Fruit fly (Drosophila melanogaster) whole organism, adult: ENCODE data around the gene Pgm1.

Experiments used
- CG11617 ChIP-seq: fragments of 200-800 bp; sonication (Bioruptor generic); optimal IDR thresholded peaks from 2 replicates; lab custom pipeline; 2017; ENCODE audit warnings: mild to moderate bottlenecking, missing biosample characterization, missing genetic modification reagents, missing genetic modification characterization
- CG12768 ChIP-seq: fragments of 200-800 bp; sonication (Bioruptor generic); optimal IDR thresholded peaks from 2 replicates; lab custom pipeline; 2017; ENCODE audit warnings: missing biosample characterization, missing genetic modification characterization, mild to moderate bottlenecking, moderate library complexity, missing genetic modification reagents
- CG14711 ChIP-seq: fragments of 200-800 bp; sonication (Bioruptor generic); optimal IDR thresholded peaks from 2 replicates; lab custom pipeline; 2018; ENCODE audit warnings: missing biosample characterization, mild to moderate bottlenecking, missing genetic modification characterization, moderate library complexity
- CG1620 ChIP-seq: fragments of 200-800 bp; sonication (Bioruptor generic); optimal IDR thresholded peaks from 2 replicates; lab custom pipeline; 2016; ENCODE audit warnings: missing biosample characterization, missing genetic modification characterization
- CG33017 ChIP-seq: fragments of 200-800 bp; sonication (Bioruptor generic); optimal IDR thresholded peaks from 2 replicates; lab custom pipeline; 2018; ENCODE audit warnings: missing biosample characterization, mild to moderate bottlenecking, missing genetic modification characterization, moderate library complexity
- CG5204 ChIP-seq: fragments of 200-800 bp; sonication (Bioruptor generic); optimal IDR thresholded peaks from 2 replicates; lab custom pipeline; 2016; ENCODE audit warnings: missing biosample characterization, missing genetic modification characterization
- CG7045 ChIP-seq: fragments of 200-800 bp; sonication (Bioruptor generic); optimal IDR thresholded peaks from 2 replicates; lab custom pipeline; 2017; ENCODE audit warnings: missing biosample characterization, mild to moderate bottlenecking, missing genetic modification characterization
- CG7101 ChIP-seq: fragments of 200-800 bp; sonication (Bioruptor generic); optimal IDR thresholded peaks from 2 replicates; lab custom pipeline; 2018; ENCODE audit warnings: missing biosample characterization, mild to moderate bottlenecking, missing genetic modification characterization, moderate library complexity
- Clk ChIP-seq: fragments of 200-800 bp; sonication (Bioruptor generic); optimal IDR thresholded peaks from 2 replicates; lab custom pipeline; 2017; ENCODE audit warnings: missing biosample characterization, missing genetic modification characterization
- Crg-1 ChIP-seq: fragments of 200-800 bp; sonication (Bioruptor generic); optimal IDR thresholded peaks from 2 replicates; lab custom pipeline; 2016; ENCODE audit warnings: missing biosample characterization, missing genetic modification characterization
- Hr96 ChIP-seq: fragments of 200-800 bp; sonication (Bioruptor generic); optimal IDR thresholded peaks from 2 replicates; lab custom pipeline; 2016; ENCODE audit warnings: missing biosample characterization, missing genetic modification characterization
- Mnt ChIP-seq: fragments of 200-800 bp; sonication (Bioruptor generic); optimal IDR thresholded peaks from 2 replicates; lab custom pipeline; 2016; ENCODE audit warnings: missing biosample characterization, mild to moderate bottlenecking, missing genetic modification characterization
- bab1 ChIP-seq: fragments of 200-800 bp; sonication (Bioruptor generic); optimal IDR thresholded peaks from 3 replicates; lab custom pipeline; 2019; ENCODE audit warnings: missing biosample characterization, mild to moderate bottlenecking, missing genetic modification characterization, moderate library complexity
- cic ChIP-seq: fragments of 200-800 bp; sonication (Bioruptor generic); optimal IDR thresholded peaks from 2 replicates; lab custom pipeline; 2017; ENCODE audit warnings: missing biosample characterization, mild to moderate bottlenecking, missing genetic modification characterization, moderate library complexity
- cnc ChIP-seq, 2 experiments: fragments of >200 bp; optimal IDR thresholded peaks; 2 replicates each; lab custom pipeline; 2017
- kay ChIP-seq: fragments of 200-800 bp; sonication (Bioruptor generic); peaks from one replicate; lab custom pipeline; 2016; ENCODE audit warnings: missing biosample characterization, missing genetic modification characterization, borderline replicate concordance
- ovo ChIP-seq: fragments of 200-800 bp; sonication (Bioruptor generic); optimal IDR thresholded peaks from 2 replicates; lab custom pipeline; 2016; ENCODE audit warnings: missing biosample characterization, missing genetic modification characterization
- pad ChIP-seq: fragments of 200-800 bp; sonication (Bioruptor generic); optimal IDR thresholded peaks from 3 replicates; lab custom pipeline; 2017; ENCODE audit warnings: missing biosample characterization, missing genetic modification characterization, mild to moderate bottlenecking, moderate library complexity, missing genetic modification reagents
- tj ChIP-seq: fragments of 200-800 bp; sonication (Bioruptor generic); optimal IDR thresholded peaks from 3 replicates; lab custom pipeline; 2017; ENCODE audit warnings: missing biosample characterization, mild to moderate bottlenecking, missing genetic modification characterization, moderate library complexity
- toe ChIP-seq: fragments of 200-800 bp; sonication (Bioruptor generic); optimal IDR thresholded peaks from 2 replicates; lab custom pipeline; 2016; ENCODE audit warnings: missing biosample characterization, missing genetic modification characterization

Pgm1 gene

dm6 chr3L:16164150-16165039 is 36.1 kb upstream of the Pgm1 start, which contains the start of gene CG5151:
Gene CG5151 (minus strand): TSS chr3L:16164701.
- TF ChIP-seq CG5204 (GFP tag; lab: Kevin White, UChicago): no peak
- TF ChIP-seq CG7045 (GFP tag; lab: Kevin White, UChicago): peak; percentile 16
- no peak for TF ChIP-seq toe
- no peak for TF ChIP-seq pad (GFP tag; lab: Kevin White, UChicago)
- peak; percentile 21 for TF ChIP-seq CG11617
- peak; percentile 32 for TF ChIP-seq kay
- TF ChIP-seq CG33017 (tag; lab: Kevin White, UChicago): peak; percentile 73
- peak; percentile 32 for TF ChIP-seq CG7101
- TF ChIP-seq Clk (GFP tag; lab: Kevin White, UChicago): no peak
- TF ChIP-seq cic: peak; percentile 68
- TF ChIP-seq CG12768 (GFP tag; lab: Kevin White, UChicago): peak; percentile 21
- no peak for TF ChIP-seq Hr96 (GFP tag; lab: Kevin White, UChicago)
- TF ChIP-seq ovo (GFP tag; lab: Kevin White, UChicago): no peak
- TF ChIP-seq tj (GFP tag; lab: Kevin White, UChicago): peak; percentile 53
- TF ChIP-seq CG1620: no peak
- peak; percentile 48 for TF ChIP-seq Mnt (GFP tag; lab: Kevin White, UChicago)
- no peak for TF ChIP-seq cnc (optimal IDR thresholded peaks at IDR 0.05; lab: Kevin White, UChicago)
- peak; percentile 5 for TF ChIP-seq CG14711 (tag; lab: Kevin White, UChicago)
- TF ChIP-seq bab1 (GFP tag; lab: Kevin White, UChicago): peak; percentile 24
- peak; percentile 2 for TF ChIP-seq Crg-1 (GFP tag; lab: Kevin White, UChicago)

dm6 chr3L:16161847-16162556 is 33.7 kb upstream of the Pgm1 start:
- TF ChIP-seq CG12768 (GFP tag; lab: Kevin White, UChicago) (peak; percentile 59), CG7101 (no peak), ovo (GFP tag; lab: Kevin White, UChicago) (no peak), kay (no peak), Crg-1 (GFP tag; lab: Kevin White, UChicago) (no peak), tj (GFP tag; lab: Kevin White, UChicago) (peak; percentile 3), pad (GFP tag; lab: Kevin White, UChicago) (peak; percentile 9), bab1 (GFP tag; lab: Kevin White, UChicago) (no peak), cic (no peak), Hr96 (GFP tag; lab: Kevin White, UChicago) (peak; percentile 44), CG1620 (no peak), CG7045 (GFP tag; lab: Kevin White, UChicago) (peak; percentile 57), CG14711 (tag; lab: Kevin White, UChicago) (peak; percentile 20), CG33017 (tag; lab: Kevin White, UChicago) (peak; percentile 27), cnc (optimal IDR thresholded peaks at IDR 0.05; lab: Kevin White, UChicago) (no peak), Clk (GFP tag; lab: Kevin White, UChicago) (no peak), toe (no peak), Mnt (GFP tag; lab: Kevin White, UChicago) (no peak), CG11617 (peak; percentile 11), CG5204 (GFP tag; lab: Kevin White, UChicago) (peak; percentile 28)

- no peak for TF ChIP-seq Mnt (GFP tag; lab: Kevin White, UChicago)
- no peak for TF ChIP-seq CG5204 (GFP tag; lab: Kevin White, UChicago)
- peak; percentile 42 to 67 for TF ChIP-seq cnc (optimal IDR thresholded peaks at IDR 0.05; lab: Kevin White, UChicago)
- no peak for TF ChIP-seq CG12768 (GFP tag; lab: Kevin White, UChicago)
- TF ChIP-seq bab1 (GFP tag; lab: Kevin White, UChicago): no peak
- TF ChIP-seq Crg-1 (GFP tag; lab: Kevin White, UChicago): no peak
Measured at dm6 chr3L:16161131-16161530, 32.8 kb upstream of the Pgm1 start.

dm6 chr3L:16160420-16161069 is 32.2 kb upstream of the Pgm1 start:
- peak; percentile 34 for TF ChIP-seq toe
- TF ChIP-seq CG5204 (GFP tag; lab: Kevin White, UChicago): peak; percentile 56
- TF ChIP-seq cic: no peak
- no peak for TF ChIP-seq cnc (optimal IDR thresholded peaks at IDR 0.05; lab: Kevin White, UChicago)
- peak; percentile 33 for TF ChIP-seq CG14711 (tag; lab: Kevin White, UChicago)
- peak; percentile 49 for TF ChIP-seq Hr96 (GFP tag; lab: Kevin White, UChicago)
- peak; percentile 6 for TF ChIP-seq ovo (GFP tag; lab: Kevin White, UChicago)
- TF ChIP-seq kay: peak; percentile 72
- TF ChIP-seq CG7045 (GFP tag; lab: Kevin White, UChicago): peak; percentile 57
- no peak for TF ChIP-seq bab1 (GFP tag; lab: Kevin White, UChicago)

- peak; percentile 27 for TF ChIP-seq CG5204 (GFP tag; lab: Kevin White, UChicago)
- TF ChIP-seq CG14711 (tag; lab: Kevin White, UChicago): peak; percentile 9
- no peak for TF ChIP-seq CG12768 (GFP tag; lab: Kevin White, UChicago)
- TF ChIP-seq Hr96 (GFP tag; lab: Kevin White, UChicago): no peak
Measured at dm6 chr3L:16160073-16160398, 31.7 kb upstream of the Pgm1 start.
